Worm (Caenorhabditis elegans) whole organism, L4/young adult: ENCODE data around the gene prp-19.

ENCODE experiments used
- W03F9.2 ChIP-seq: fragments of 150-350 bp; optimal IDR thresholded peaks from 2 replicates; lab custom pipeline; 2014; ENCODE audit warnings: missing biosample characterization, missing genetic modification characterization
- dao-5 ChIP-seq: sonication (generic microtip); optimal IDR thresholded peaks from 2 replicates; lab custom pipeline; 2016; ENCODE audit warnings: missing genotype, missing genetic modification characterization, moderate library complexity, missing compliant biosample characterization
- him-1 ChIP-seq: sonication (generic microtip); optimal IDR thresholded peaks from 2 replicates; lab custom pipeline; 2016; ENCODE audit warnings: missing genotype, missing genetic modification reagents, missing genetic modification characterization, missing compliant biosample characterization

DNA sequence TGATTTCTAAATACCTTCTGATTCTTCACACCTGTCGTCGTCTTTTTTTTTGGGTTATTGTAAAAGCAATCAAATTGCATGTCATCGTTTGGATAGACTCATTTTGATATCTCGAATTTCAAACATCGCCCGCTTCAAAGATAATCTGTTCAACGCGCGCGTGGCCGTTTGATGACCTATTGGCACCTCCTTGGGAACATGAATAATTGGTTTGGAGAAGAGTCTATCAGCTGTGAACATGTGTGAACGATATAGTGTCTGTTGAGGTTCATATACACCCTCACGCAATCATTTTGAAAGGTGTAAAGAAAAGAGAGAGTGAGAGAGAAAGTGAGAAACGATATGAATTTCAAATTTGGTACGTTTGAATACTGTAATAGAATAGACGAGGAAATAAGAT is 51.3 kb downstream of the prp-19 start:
- TF ChIP-seq him-1 (tag; lab: Kevin White, UChicago) (no peak), dao-5 (tag; lab: Kevin White, UChicago) (no peak), W03F9.2 (no peak)
